Fruit fly (Drosophila melanogaster) whole organism, prepupa: Measurements from ENCODE around the gene Hr4.

Experiments used
- CG10631 ChIP-seq: fragments of 200-800 bp; sonication (Bioruptor generic); optimal IDR thresholded peaks from 2 replicates; lab custom pipeline; 2016; ENCODE audit warnings: missing biosample characterization, missing genetic modification characterization
- CG10669 ChIP-seq: fragments of 200-800 bp; sonication (Bioruptor generic); optimal IDR thresholded peaks from 3 replicates; lab custom pipeline; 2018; ENCODE audit warnings: missing biosample characterization, mild to moderate bottlenecking, missing genetic modification characterization, moderate library complexity
- CG11762 ChIP-seq: fragments of 200-800 bp; sonication (Bioruptor generic); optimal IDR thresholded peaks from 3 replicates; lab custom pipeline; 2016; ENCODE audit warnings: missing biosample characterization, missing genetic modification characterization; ENCODE audit not compliant: insufficient read depth
- CG11902 ChIP-seq: fragments of 200-800 bp; sonication (Bioruptor generic); optimal IDR thresholded peaks from 3 replicates; lab custom pipeline; 2016; ENCODE audit warnings: missing biosample characterization, missing genetic modification characterization
- CG15336 ChIP-seq: fragments of 200-800 bp; sonication (Bioruptor generic); IDR thresholded peaks from 2 replicates; pipeline ENCODE4 v1.3.6; 2022; ENCODE audit warnings: missing biosample characterization, missing genetic modification characterization
- CG1621 ChIP-seq: fragments of 200-800 bp; sonication (Bioruptor generic); optimal IDR thresholded peaks from 3 replicates; lab custom pipeline; 2018; ENCODE audit warnings: missing biosample characterization, mild to moderate bottlenecking, missing genetic modification characterization
- CG16779 ChIP-seq: fragments of 200-800 bp; sonication (Bioruptor generic); optimal IDR thresholded peaks from 3 replicates; lab custom pipeline; 2017; ENCODE audit warnings: missing biosample characterization, mild to moderate bottlenecking, missing genetic modification characterization
- CG32006 ChIP-seq: fragments of 200-800 bp; sonication (Bioruptor generic); optimal IDR thresholded peaks from 3 replicates; lab custom pipeline; 2017; ENCODE audit warnings: missing biosample characterization, mild to moderate bottlenecking, missing genetic modification characterization
- CG34406 ChIP-seq: fragments of 200-800 bp; sonication (Bioruptor generic); optimal IDR thresholded peaks from 3 replicates; lab custom pipeline; 2016; ENCODE audit warnings: missing biosample characterization, missing genetic modification characterization
- CG3919 ChIP-seq: fragments of 200-800 bp; sonication (Bioruptor generic); optimal IDR thresholded peaks from 3 replicates; lab custom pipeline; 2016; ENCODE audit warnings: missing biosample characterization, missing genetic modification characterization
- CG4318 ChIP-seq: fragments of 200-800 bp; sonication (Bioruptor generic); optimal IDR thresholded peaks from 3 replicates; lab custom pipeline; 2017; ENCODE audit warnings: missing biosample characterization, mild to moderate bottlenecking, missing genetic modification characterization
- CG6808 ChIP-seq: fragments of 200-800 bp; sonication (Bioruptor generic); optimal IDR thresholded peaks from 3 replicates; lab custom pipeline; 2017; ENCODE audit warnings: missing biosample characterization, missing genetic modification characterization, mild to moderate bottlenecking, moderate library complexity, missing genetic modification reagents
- CG6854 ChIP-seq: fragments of 200-800 bp; sonication (Bioruptor generic); optimal IDR thresholded peaks from 2 replicates; lab custom pipeline; 2017; ENCODE audit warnings: missing biosample characterization, mild to moderate bottlenecking, missing genetic modification characterization
- CG7368 ChIP-seq: fragments of 200-800 bp; sonication (Bioruptor generic); optimal IDR thresholded peaks from 3 replicates; lab custom pipeline; 2016; ENCODE audit warnings: missing biosample characterization, missing genetic modification characterization
- CG8319 ChIP-seq: fragments of 200-800 bp; sonication (Bioruptor generic); optimal IDR thresholded peaks from 3 replicates; lab custom pipeline; 2016; ENCODE audit warnings: missing biosample characterization, missing genetic modification characterization
- CG9139 ChIP-seq: fragments of 200-800 bp; sonication (Bioruptor generic); optimal IDR thresholded peaks from 3 replicates; lab custom pipeline; 2017; ENCODE audit warnings: missing biosample characterization, mild to moderate bottlenecking, missing genetic modification characterization
- Eip75B ChIP-seq: fragments of 200-800 bp; sonication (Bioruptor generic); optimal IDR thresholded peaks from 3 replicates; lab custom pipeline; 2016; ENCODE audit warnings: missing biosample characterization, missing genetic modification characterization
- Eip78C ChIP-seq: fragments of 200-800 bp; sonication (Bioruptor generic); peaks from one replicate; lab custom pipeline; 2016; ENCODE audit warnings: missing biosample characterization, missing genetic modification characterization
- Eip93F ChIP-seq: fragments of 200-800 bp; sonication (Bioruptor generic); optimal IDR thresholded peaks from 2 replicates; lab custom pipeline; 2016; ENCODE audit warnings: missing biosample characterization, mild to moderate bottlenecking, missing genetic modification characterization
- Ets21C ChIP-seq: fragments of 200-800 bp; sonication (Bioruptor generic); optimal IDR thresholded peaks from 3 replicates; lab custom pipeline; 2016; ENCODE audit warnings: missing biosample characterization, missing genetic modification characterization
- Ets96B ChIP-seq: fragments of 200-800 bp; optimal IDR thresholded peaks from 2 replicates; lab custom pipeline; 2019; ENCODE audit warnings: missing biosample characterization, mild to moderate bottlenecking, missing genetic modification characterization, moderate library complexity
- Hr39 ChIP-seq: fragments of 200-800 bp; sonication (Bioruptor generic); optimal IDR thresholded peaks from 2 replicates; lab custom pipeline; 2016; ENCODE audit warnings: missing biosample characterization, missing genetic modification characterization
- Hr4 ChIP-seq: fragments of 200-800 bp; sonication (Bioruptor generic); optimal IDR thresholded peaks from 3 replicates; lab custom pipeline; 2016; ENCODE audit warnings: missing biosample characterization, missing genetic modification characterization
- Lpt ChIP-seq: fragments of 200-800 bp; sonication (Bioruptor generic); optimal IDR thresholded peaks from 3 replicates; lab custom pipeline; 2016; ENCODE audit warnings: missing biosample characterization, missing genetic modification characterization
- Met ChIP-seq: fragments of 200-800 bp; sonication (Bioruptor generic); optimal IDR thresholded peaks from 3 replicates; lab custom pipeline; 2016; ENCODE audit warnings: missing biosample characterization, missing genetic modification characterization
- Smox ChIP-seq: fragments of 200-800 bp; sonication (Bioruptor generic); optimal IDR thresholded peaks from 3 replicates; lab custom pipeline; 2016; ENCODE audit warnings: missing biosample characterization, missing genetic modification characterization
- Sox102F ChIP-seq: fragments of 200-800 bp; sonication (Bioruptor generic); optimal IDR thresholded peaks from 2 replicates; lab custom pipeline; 2016; ENCODE audit warnings: missing biosample characterization, mild to moderate bottlenecking, missing genetic modification characterization
- Sox15 ChIP-seq: fragments of 200-800 bp; sonication (Bioruptor generic); optimal IDR thresholded peaks from 3 replicates; lab custom pipeline; 2016; ENCODE audit warnings: missing biosample characterization, missing genetic modification characterization
- achi ChIP-seq: fragments of 200-800 bp; sonication (Bioruptor generic); optimal IDR thresholded peaks from 3 replicates; lab custom pipeline; 2016; ENCODE audit warnings: missing biosample characterization, missing genetic modification characterization
- acj6 ChIP-seq: fragments of 200-800 bp; sonication (Bioruptor generic); optimal IDR thresholded peaks from 3 replicates; lab custom pipeline; 2016; ENCODE audit warnings: missing biosample characterization, missing genetic modification characterization
- cyc ChIP-seq: fragments of 200-800 bp; sonication (Bioruptor generic); optimal IDR thresholded peaks from 3 replicates; lab custom pipeline; 2016; ENCODE audit warnings: missing biosample characterization, missing genetic modification characterization
- dsx ChIP-seq: fragments of 200-800 bp; optimal IDR thresholded peaks from 3 replicates; lab custom pipeline; 2019; ENCODE audit warnings: missing biosample characterization, mild to moderate bottlenecking, missing genetic modification characterization, moderate library complexity; ENCODE audit not compliant: poor library complexity, severe bottlenecking
- eg ChIP-seq: fragments of 200-800 bp; sonication (Bioruptor generic); IDR thresholded peaks from 3 replicates; pipeline ENCODE4 v1.3.6; 2022; ENCODE audit warnings: missing biosample characterization, missing genetic modification characterization
- esn ChIP-seq: fragments of 200-800 bp; sonication (Bioruptor generic); optimal IDR thresholded peaks from 2 replicates; lab custom pipeline; 2016; ENCODE audit warnings: missing biosample characterization, mild to moderate bottlenecking, missing genetic modification characterization, moderate library complexity
- fd59A ChIP-seq: fragments of 200-800 bp; sonication (Bioruptor generic); optimal IDR thresholded peaks from 2 replicates; lab custom pipeline; 2017; ENCODE audit warnings: missing biosample characterization, mild to moderate bottlenecking, missing genetic modification characterization, missing genetic modification reagents
- fd85E ChIP-seq: fragments of 200-800 bp; sonication (Bioruptor generic); optimal IDR thresholded peaks from 3 replicates; lab custom pipeline; 2016; ENCODE audit warnings: missing biosample characterization, missing genetic modification characterization
- fkh ChIP-seq: fragments of 200-800 bp; sonication (Bioruptor generic); optimal IDR thresholded peaks from 3 replicates; lab custom pipeline; 2017; ENCODE audit warnings: missing biosample characterization, mild to moderate bottlenecking, missing genetic modification characterization, moderate library complexity
- pdm3 ChIP-seq: fragments of 200-800 bp; sonication (Bioruptor generic); optimal IDR thresholded peaks from 3 replicates; lab custom pipeline; 2016; ENCODE audit warnings: missing biosample characterization, missing genetic modification characterization
- salr ChIP-seq, 2 experiments: fragments of 200-800 bp; sonication (Bioruptor generic); optimal IDR thresholded peaks; 3 replicates each; lab custom pipeline; 2016 to 2018; ENCODE audit warnings: missing biosample characterization in 2 of 2, missing genetic modification characterization in 2 of 2, mild to moderate bottlenecking in 1 of 2
- ss ChIP-seq, 2 experiments: fragments of 200-800 bp; sonication (Bioruptor generic); optimal IDR thresholded peaks; 2 replicates in 1 of 2; 3 replicates in 1 of 2; lab custom pipeline; 2017 to 2018; ENCODE audit warnings: mild to moderate bottlenecking in 2 of 2, missing biosample characterization in 2 of 2, missing genetic modification characterization in 2 of 2, moderate library complexity in 1 of 2
- svp ChIP-seq: fragments of 200-800 bp; sonication (Bioruptor generic); peaks from one replicate; lab custom pipeline; 2016; ENCODE audit warnings: missing biosample characterization, missing genetic modification characterization
- topi ChIP-seq: fragments of 200-800 bp; sonication (Bioruptor generic); optimal IDR thresholded peaks from 3 replicates; lab custom pipeline; 2016; ENCODE audit warnings: missing biosample characterization, missing genetic modification characterization

Hr4 gene

DNA sequence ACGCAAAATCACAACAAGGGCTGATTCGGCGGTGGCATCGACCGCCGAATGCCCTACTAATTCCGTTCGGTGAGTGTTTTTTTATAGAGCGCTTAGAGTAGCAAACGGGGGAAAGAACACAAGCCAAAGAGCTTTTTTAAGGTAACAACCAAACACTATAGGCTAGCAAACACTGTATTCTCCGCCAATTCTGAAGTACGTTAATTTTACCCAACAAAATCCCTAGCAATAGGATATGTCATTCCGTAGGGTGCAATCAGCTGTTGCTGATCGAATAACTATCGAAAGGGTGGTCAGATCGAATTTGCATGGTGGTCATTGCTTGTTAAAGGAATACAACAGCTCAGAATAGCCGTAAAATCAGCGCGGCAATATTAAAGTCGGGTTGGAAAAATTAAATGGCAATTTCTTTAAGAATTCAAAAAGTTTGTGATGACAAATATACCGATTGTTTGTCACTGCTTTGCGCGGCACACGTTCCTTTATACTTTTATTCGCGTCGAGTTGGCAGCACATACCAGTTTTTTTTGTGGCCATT is 33.9 kb upstream of the Hr4 start, which contains the start of gene mip130 (continued):
- peak; percentile 43 for TF ChIP-seq CG11902 (GFP tag; lab: Kevin White, UChicago)
- peak; percentile 69 for TF ChIP-seq CG15336 (GFP tag; lab: Robert Waterston, UW)
- peak; percentile 1 for TF ChIP-seq CG11762 (GFP tag; lab: Kevin White, UChicago)
- no peak for TF ChIP-seq fd59A (GFP tag; lab: Kevin White, UChicago)
- peak; percentile 58 for TF ChIP-seq achi
- TF ChIP-seq CG4318, result no peak
- TF ChIP-seq ss (GFP tag; optimal IDR thresholded peaks at IDR 0.05; lab: Kevin White, UChicago), result peak; percentile 27 to 60
- peak; percentile 65 for TF ChIP-seq cyc
- TF ChIP-seq fd85E (GFP tag; lab: Kevin White, UChicago), result no peak
- TF ChIP-seq CG34406 (GFP tag; lab: Kevin White, UChicago), result peak; percentile 63
- peak; percentile 84 for TF ChIP-seq svp
- peak; percentile 17 for TF ChIP-seq dsx (GFP tag; lab: Kevin White, UChicago)
- TF ChIP-seq CG10631, result peak; percentile 60
- TF ChIP-seq Ets96B (tag; lab: Kevin White, UChicago), result peak; percentile 56
- no peak for TF ChIP-seq Ets21C
- TF ChIP-seq Sox102F, result peak; percentile 51
- TF ChIP-seq CG16779 (tag; lab: Kevin White, UChicago), result peak; percentile 24
- peak; percentile 37 for TF ChIP-seq Smox (GFP tag; lab: Kevin White, UChicago)
- TF ChIP-seq acj6 (GFP tag; lab: Kevin White, UChicago), result peak; percentile 37
- peak; percentile 31 for TF ChIP-seq Hr39
- TF ChIP-seq CG8319 (GFP tag; lab: Kevin White, UChicago), result no peak
- no peak for TF ChIP-seq Lpt (GFP tag; lab: Kevin White, UChicago)
- peak; percentile 36 for TF ChIP-seq CG6808 (GFP tag; lab: Kevin White, UChicago)
- TF ChIP-seq CG1621, result no peak
- peak; percentile 62 for TF ChIP-seq CG32006 (GFP tag; lab: Kevin White, UChicago)
- TF ChIP-seq CG9139 (GFP tag; lab: Kevin White, UChicago), result no peak
- TF ChIP-seq topi (GFP tag; lab: Kevin White, UChicago), result peak; percentile 71
- peak; percentile 51 for TF ChIP-seq CG7368 (GFP tag; lab: Kevin White, UChicago)
- peak; percentile 60 for TF ChIP-seq CG3919 (GFP tag; lab: Kevin White, UChicago)
- peak; percentile 27 for TF ChIP-seq CG6854 (GFP tag; lab: Kevin White, UChicago)
- TF ChIP-seq Eip75B (GFP tag; lab: Kevin White, UChicago), result peak; percentile 56
- TF ChIP-seq salr (GFP tag; optimal IDR thresholded peaks at IDR 0.05; lab: Kevin White, UChicago), result no peak
- TF ChIP-seq CG10669 (GFP tag; lab: Kevin White, UChicago), result peak; percentile 61
- no peak for TF ChIP-seq fkh (GFP tag; lab: Kevin White, UChicago)
- TF ChIP-seq Hr4 (GFP tag; lab: Kevin White, UChicago), result peak; percentile 64
- no peak for TF ChIP-seq Eip93F
- TF ChIP-seq Sox15 (GFP tag; lab: Kevin White, UChicago), result peak; percentile 27
- peak; percentile 56 for TF ChIP-seq pdm3 (GFP tag; lab: Kevin White, UChicago)
- peak; percentile 82 for TF ChIP-seq Met (GFP tag; lab: Kevin White, UChicago)
- 0 out of 3 replicates have a peak, but pooled peaks have one; percentile 41 for TF ChIP-seq eg (GFP tag; lab: Robert Waterston, UW)
- TF ChIP-seq Eip78C (GFP tag; lab: Kevin White, UChicago), result peak; percentile 89
- TF ChIP-seq esn, result peak; percentile 58
